Fruit fly (Drosophila melanogaster): Measurements from ENCODE around the gene CG17233.

- TF ChIP-seq Pif1A (GFP tag; optimal IDR thresholded peaks at IDR 0.05) (peak; percentile 92), Ets98B (GFP tag; IDR thresholded peaks at IDR 0.05) (peak; percentile 97), fd96Ca (GFP tag; IDR thresholded peaks at IDR 0.05) (peak; percentile 93), CG17806 (tag; optimal IDR thresholded peaks at IDR 0.05) (peak; percentile 91), CG32121 (GFP tag; IDR thresholded peaks at IDR 0.05) (peak; percentile 96), CG8159 (tag; optimal IDR thresholded peaks at IDR 0.05) (peak; percentile 93), Pif1B (GFP tag; optimal IDR thresholded peaks at IDR 0.05) (peak; percentile 79), CG8301 (tag; optimal IDR thresholded peaks at IDR 0.05) (peak; percentile 92), EcR (GFP tag; optimal IDR thresholded peaks at IDR 0.05) (no peak), CG13204 (GFP tag; optimal IDR thresholded peaks at IDR 0.05) (peak; percentile 12), CG4496 (GFP tag; IDR thresholded peaks at IDR 0.05) (peak; percentile 98), CG34367 (tag; optimal IDR thresholded peaks at IDR 0.05) (peak; percentile 89), CG10348 (GFP tag; IDR thresholded peaks at IDR 0.05) (peak; percentile 69), gl (tag; optimal IDR thresholded peaks at IDR 0.05) (peak; percentile 78)
These were observed 5.9 kb upstream of the CG17233 start, which contains the start of gene rdgC for dm6 chr3L:20247513-20248173.
